Fruit fly (Drosophila melanogaster) whole organism, embryonic: ENCODE measurements around the gene UbcE2H.
A peak's percentile ranks its signal among the peaks of the same experiment; 100 is the strongest.

ENCODE experiments used
- Adf1 ChIP-seq: fragments of 200-800 bp; sonication (Bioruptor generic); IDR thresholded peaks from 2 replicates; pipeline ENCODE4 v1.3.6; 2022; ENCODE audit warnings: missing biosample characterization, missing genetic modification characterization
- Atf3 ChIP-seq: fragments of 200-800 bp; sonication (Bioruptor generic); optimal IDR thresholded peaks from 3 replicates; lab custom pipeline; 2016; ENCODE audit warnings: missing biosample characterization, missing genetic modification characterization
- B-H1 ChIP-seq: fragments of 200-800 bp; sonication (Bioruptor generic); IDR thresholded peaks from 3 replicates; pipeline ENCODE4 v1.3.6; 2022; ENCODE audit warnings: missing biosample characterization, missing genetic modification characterization
- Bgb ChIP-seq: fragments of 200-800 bp; sonication (Bioruptor generic); IDR thresholded peaks from 2 replicates; pipeline ENCODE4 v1.3.6; 2022; ENCODE audit warnings: missing biosample characterization, missing genetic modification characterization; ENCODE audit not compliant: partially characterized antibody
- BtbVII ChIP-seq: fragments of 200-800 bp; sonication (Bioruptor generic); optimal IDR thresholded peaks from 3 replicates; lab custom pipeline; 2017; ENCODE audit warnings: missing biosample characterization, mild to moderate bottlenecking, missing genetic modification characterization
- CG10209 ChIP-seq: fragments of 200-800 bp; sonication (Bioruptor generic); optimal IDR thresholded peaks from 3 replicates; lab custom pipeline; 2017; ENCODE audit warnings: missing biosample characterization, mild to moderate bottlenecking, missing genetic modification characterization, missing genetic modification reagents
- CG11456 ChIP-seq: fragments of 200-800 bp; sonication (Bioruptor generic); IDR thresholded peaks from 3 replicates; pipeline ENCODE4 v1.3.6; 2022; ENCODE audit warnings: missing biosample characterization, missing genetic modification characterization
- CG12104 ChIP-seq: fragments of 200-800 bp; sonication (Bioruptor generic); optimal IDR thresholded peaks from 3 replicates; lab custom pipeline; 2016; ENCODE audit warnings: missing biosample characterization, missing genetic modification characterization
- CG13894 ChIP-seq: fragments of 200-800 bp; sonication (Bioruptor generic); optimal IDR thresholded peaks from 3 replicates; lab custom pipeline; 2018; ENCODE audit warnings: missing biosample characterization, mild to moderate bottlenecking, missing genetic modification characterization, moderate library complexity
- CG15269 ChIP-seq: fragments of 200-800 bp; sonication (Bioruptor generic); optimal IDR thresholded peaks from 2 replicates; lab custom pipeline; 2018; ENCODE audit warnings: missing biosample characterization, mild to moderate bottlenecking, missing genetic modification characterization, moderate library complexity
- CG15479 ChIP-seq: fragments of 200-800 bp; sonication (Bioruptor generic); optimal IDR thresholded peaks from 3 replicates; lab custom pipeline; 2019; ENCODE audit warnings: missing biosample characterization, mild to moderate bottlenecking, missing genetic modification characterization, moderate library complexity
- CG15514 ChIP-seq: fragments of 200-800 bp; sonication (Bioruptor generic); optimal IDR thresholded peaks from 3 replicates; lab custom pipeline; 2017; ENCODE audit warnings: missing biosample characterization, missing genetic modification characterization, mild to moderate bottlenecking, moderate library complexity, missing genetic modification reagents
- CG18599 ChIP-seq: fragments of 200-800 bp; sonication (Bioruptor generic); optimal IDR thresholded peaks from 3 replicates; lab custom pipeline; 2017; ENCODE audit warnings: missing biosample characterization, missing genetic modification characterization, mild to moderate bottlenecking, moderate library complexity, missing genetic modification reagents
- CG2199 ChIP-seq: fragments of 200-800 bp; sonication (Bioruptor generic); IDR thresholded peaks from 3 replicates; pipeline ENCODE4 v1.3.6; 2022; ENCODE audit warnings: missing biosample characterization, missing genetic modification characterization
- CG2712 ChIP-seq: fragments of 200-800 bp; optimal IDR thresholded peaks from 3 replicates; lab custom pipeline; 2019; ENCODE audit warnings: missing biosample characterization, mild to moderate bottlenecking, missing genetic modification characterization, moderate library complexity
- CG30403 ChIP-seq: fragments of 200-800 bp; sonication (Bioruptor generic); optimal IDR thresholded peaks from 3 replicates; lab custom pipeline; 2016; ENCODE audit warnings: missing biosample characterization, missing genetic modification characterization
- CG3281 ChIP-seq: fragments of 200-800 bp; sonication (Bioruptor generic); optimal IDR thresholded peaks from 3 replicates; lab custom pipeline; 2017; ENCODE audit warnings: missing biosample characterization, mild to moderate bottlenecking, missing genetic modification characterization
- CG4282 ChIP-seq: fragments of 200-800 bp; sonication (Bioruptor generic); optimal IDR thresholded peaks from 2 replicates; lab custom pipeline; 2016; ENCODE audit warnings: missing biosample characterization, missing genetic modification characterization
- CG4404 ChIP-seq: fragments of 200-800 bp; sonication (Bioruptor generic); IDR thresholded peaks from 2 replicates; pipeline ENCODE4 v1.3.6; 2022; ENCODE audit warnings: missing biosample characterization, missing genetic modification characterization
- CG4617 ChIP-seq: fragments of 200-800 bp; sonication (Bioruptor generic); optimal IDR thresholded peaks from 3 replicates; lab custom pipeline; 2016; ENCODE audit warnings: missing biosample characterization, missing genetic modification characterization, borderline replicate concordance
- CG4707 ChIP-seq: fragments of 200-800 bp; sonication (Bioruptor generic); optimal IDR thresholded peaks from 2 replicates; lab custom pipeline; 2018; ENCODE audit warnings: missing biosample characterization, mild to moderate bottlenecking, missing genetic modification characterization, moderate library complexity
- CG5245 ChIP-seq: fragments of 200-800 bp; sonication (Bioruptor generic); optimal IDR thresholded peaks from 3 replicates; lab custom pipeline; 2016; ENCODE audit warnings: missing biosample characterization, missing genetic modification characterization
- CG6254 ChIP-seq: fragments of 200-800 bp; sonication (Bioruptor generic); optimal IDR thresholded peaks from 3 replicates; lab custom pipeline; 2017; ENCODE audit warnings: mild to moderate bottlenecking, missing biosample characterization, missing genetic modification reagents, missing genetic modification characterization
- CG7963 ChIP-seq: fragments of 200-800 bp; sonication (Bioruptor generic); IDR thresholded peaks from 3 replicates; pipeline ENCODE4 v1.3.6; 2022; ENCODE audit warnings: missing biosample characterization, missing genetic modification characterization; ENCODE audit not compliant: partially characterized antibody
- CG9797 ChIP-seq: fragments of 200-800 bp; sonication (Bioruptor generic); optimal IDR thresholded peaks from 3 replicates; lab custom pipeline; 2018; ENCODE audit warnings: missing biosample characterization, mild to moderate bottlenecking, missing genetic modification characterization
- D19A ChIP-seq: fragments of 200-800 bp; optimal IDR thresholded peaks from 3 replicates; lab custom pipeline; 2019; ENCODE audit warnings: missing biosample characterization, mild to moderate bottlenecking, missing genetic modification characterization, moderate library complexity
- HmgZ ChIP-seq: fragments of 200-800 bp; sonication (Bioruptor generic); optimal IDR thresholded peaks from 2 replicates; lab custom pipeline; 2018; ENCODE audit warnings: missing biosample characterization, mild to moderate bottlenecking, missing genetic modification characterization
- Hr39 ChIP-seq: fragments of >200 bp; optimal IDR thresholded peaks from 2 replicates; lab custom pipeline; 2017
- Med ChIP-seq: fragments of 200-800 bp; sonication (Bioruptor generic); peaks from one replicate; lab custom pipeline; 2016; ENCODE audit warnings: missing biosample characterization, missing genetic modification characterization, mild to moderate bottlenecking, inconsistent platforms, moderate library complexity
- NFAT ChIP-seq: fragments of 200-800 bp; sonication (Bioruptor generic); IDR thresholded peaks from 2 replicates; pipeline ENCODE4 v1.3.6; 2022; ENCODE audit warnings: missing biosample characterization, missing genetic modification characterization
- Oaz ChIP-seq: fragments of 200-800 bp; sonication (Bioruptor generic); IDR thresholded peaks from 2 replicates; pipeline ENCODE4 v1.3.6; 2022; ENCODE audit warnings: missing biosample characterization, missing genetic modification characterization
- Xbp1 ChIP-seq: fragments of 200-800 bp; sonication (Bioruptor generic); optimal IDR thresholded peaks from 3 replicates; lab custom pipeline; 2016; ENCODE audit warnings: missing biosample characterization, mild to moderate bottlenecking, missing genetic modification characterization
- ac ChIP-seq: fragments of 200-800 bp; sonication (Bioruptor generic); optimal IDR thresholded peaks from 3 replicates; lab custom pipeline; 2017; ENCODE audit warnings: missing biosample characterization, mild to moderate bottlenecking, missing genetic modification characterization
- amos ChIP-seq: fragments of 200-800 bp; sonication (Bioruptor generic); IDR thresholded peaks from 2 replicates; pipeline ENCODE4 v1.3.6; 2022; ENCODE audit warnings: missing biosample characterization, missing genetic modification characterization; ENCODE audit not compliant: partially characterized antibody
- ara ChIP-seq: fragments of 200-800 bp; sonication (Bioruptor generic); IDR thresholded peaks from 2 replicates; pipeline ENCODE4 v1.3.6; 2022; ENCODE audit warnings: missing biosample characterization, missing genetic modification characterization
- cato ChIP-seq: fragments of 200-800 bp; sonication (Bioruptor generic); optimal IDR thresholded peaks from 2 replicates; lab custom pipeline; 2016; ENCODE audit warnings: missing biosample characterization, missing genetic modification characterization, borderline replicate concordance
- chif ChIP-seq, 2 experiments: fragments of 200-800 bp; sonication (Bioruptor generic); optimal IDR thresholded peaks; 3 replicates each; lab custom pipeline; 2016; ENCODE audit warnings: missing biosample characterization in 2 of 2, missing genetic modification characterization in 2 of 2
- cwo ChIP-seq: fragments of 200-800 bp; sonication (Bioruptor generic); optimal IDR thresholded peaks from 3 replicates; lab custom pipeline; 2017; ENCODE audit warnings: missing biosample characterization, missing genetic modification characterization, mild to moderate bottlenecking, moderate library complexity, missing genetic modification reagents
- dmrt11E ChIP-seq: fragments of 200-800 bp; sonication (Bioruptor generic); optimal IDR thresholded peaks from 3 replicates; lab custom pipeline; 2018; ENCODE audit warnings: missing biosample characterization, mild to moderate bottlenecking, missing genetic modification characterization, moderate library complexity
- dysf ChIP-seq: fragments of 200-800 bp; sonication (Bioruptor generic); IDR thresholded peaks from 3 replicates; pipeline ENCODE4 v1.3.6; 2022; ENCODE audit warnings: missing biosample characterization, missing genetic modification characterization
- hth ChIP-seq: fragments of >200 bp; optimal IDR thresholded peaks from 2 replicates; lab custom pipeline; 2017; ENCODE audit warnings: inconsistent platforms
- lab ChIP-seq: fragments of 200-800 bp; sonication (Bioruptor generic); optimal IDR thresholded peaks from 3 replicates; lab custom pipeline; 2017; ENCODE audit warnings: missing biosample characterization, missing genetic modification characterization, mild to moderate bottlenecking, moderate library complexity, missing genetic modification reagents
- row ChIP-seq: fragments of 200-800 bp; sonication (Bioruptor generic); IDR thresholded peaks from 3 replicates; pipeline ENCODE4 v1.3.6; 2022; ENCODE audit warnings: missing biosample characterization, missing genetic modification characterization
- run ChIP-seq: fragments of 200-800 bp; sonication (Bioruptor generic); optimal IDR thresholded peaks from 3 replicates; lab custom pipeline; 2018; ENCODE audit warnings: missing biosample characterization, mild to moderate bottlenecking, missing genetic modification characterization
- toy ChIP-seq: fragments of 200-800 bp; sonication (Bioruptor generic); IDR thresholded peaks from 2 replicates; pipeline ENCODE4 v1.3.6; 2022; ENCODE audit warnings: missing biosample characterization, missing genetic modification characterization
- unc-4 ChIP-seq: fragments of 200-800 bp; sonication (Bioruptor generic); IDR thresholded peaks from 2 replicates; pipeline ENCODE4 v1.3.6; 2022; ENCODE audit warnings: missing biosample characterization, missing genetic modification characterization; ENCODE audit not compliant: partially characterized antibody
- vnd ChIP-seq: fragments of 200-800 bp; sonication (Bioruptor generic); IDR thresholded peaks from 3 replicates; pipeline ENCODE4 v1.3.6; 2022; ENCODE audit warnings: missing biosample characterization, missing genetic modification characterization; ENCODE audit not compliant: partially characterized antibody
- wdn ChIP-seq: fragments of 200-800 bp; sonication (Bioruptor generic); IDR thresholded peaks from 2 replicates; pipeline ENCODE4 v1.3.6; 2022; ENCODE audit warnings: missing biosample characterization, missing genetic modification characterization
- z ChIP-seq: fragments of 200-800 bp; sonication (Bioruptor generic); IDR thresholded peaks from 3 replicates; pipeline ENCODE4 v1.3.6; 2022; ENCODE audit warnings: missing biosample characterization, missing genetic modification characterization

Gene UbcE2H

DNA sequence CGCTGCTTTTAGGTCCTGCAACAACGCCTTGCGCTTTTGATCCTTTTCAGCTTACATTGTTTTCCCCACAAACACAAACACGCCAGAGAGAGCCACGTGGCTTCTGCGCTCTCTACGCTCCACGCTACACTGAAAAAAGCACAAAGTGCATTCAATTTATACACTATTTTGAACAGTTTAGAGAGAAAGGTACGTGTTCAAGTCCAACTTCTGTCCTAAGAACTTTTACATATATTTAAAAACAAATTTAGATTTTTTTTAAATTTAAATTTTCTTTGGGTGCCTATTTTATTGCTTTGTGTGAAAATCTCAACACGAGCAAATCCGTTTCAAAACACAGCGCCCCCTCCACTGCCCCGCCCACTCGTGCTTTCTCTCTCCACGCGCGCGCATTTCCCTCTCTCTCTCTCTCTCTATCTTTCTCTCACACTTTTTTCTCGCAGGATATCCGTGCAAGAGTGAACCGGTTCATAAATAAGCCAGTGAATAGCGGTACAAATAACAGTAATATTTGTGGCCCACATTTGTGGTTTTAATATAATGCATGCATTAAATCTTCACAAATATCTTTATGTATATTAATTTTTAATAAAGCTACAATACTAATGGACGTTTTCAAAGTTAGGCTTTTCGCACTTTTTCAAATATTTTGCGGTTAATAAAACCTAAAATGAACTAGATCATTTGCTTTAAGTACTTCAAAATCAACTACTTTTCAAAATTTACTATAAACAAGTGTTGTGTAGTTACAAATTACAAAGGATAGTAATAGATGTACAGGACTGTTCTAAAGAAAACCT is 6.4 kb upstream of the UbcE2H start (continued):
- peak; percentile 95 for TF ChIP-seq lab (GFP tag; lab: Kevin White, UChicago)
- TF ChIP-seq dmrt11E (tag; lab: Kevin White, UChicago): peak; percentile 47
- TF ChIP-seq cwo (GFP tag; lab: Kevin White, UChicago): peak; percentile 84
- peak; percentile 89 for TF ChIP-seq Med (GFP tag; lab: Kevin White, UChicago)
- TF ChIP-seq CG15514: peak; percentile 97
- TF ChIP-seq CG7963: no peak
- no peak for TF ChIP-seq unc-4 (GFP tag; lab: Robert Waterston, UW)
- no peak for TF ChIP-seq CG9797
- TF ChIP-seq CG15479 (GFP tag; lab: Kevin White, UChicago): no peak
- no peak for TF ChIP-seq CG4707 (GFP tag; lab: Kevin White, UChicago)
- TF ChIP-seq HmgZ (tag; lab: Kevin White, UChicago): peak; percentile 75
- peak in 1 of 2 experiments; percentile 54 for TF ChIP-seq chif (GFP tag; optimal IDR thresholded peaks at IDR 0.05; lab: Kevin White, UChicago)
- TF ChIP-seq dysf (GFP tag; lab: Robert Waterston, UW): peak; percentile 90
- peak; percentile 87 for TF ChIP-seq CG2712 (tag; lab: Kevin White, UChicago)
- peak; percentile 64 for TF ChIP-seq CG6254 (GFP tag; lab: Kevin White, UChicago)
- peak; percentile 92 for TF ChIP-seq row (GFP tag; lab: Robert Waterston, UW)
- peak; percentile 71 for TF ChIP-seq CG5245
- TF ChIP-seq Bgb (GFP tag; lab: Robert Waterston, UW): no peak
- peak; percentile 85 for TF ChIP-seq CG11456 (GFP tag; lab: Robert Waterston, UW)
- peak; percentile 90 for TF ChIP-seq CG2199 (GFP tag; lab: Robert Waterston, UW)
- peak; percentile 74 for TF ChIP-seq CG10209
- peak; percentile 81 for TF ChIP-seq BtbVII (GFP tag; lab: Kevin White, UChicago)
- no peak for TF ChIP-seq cato (GFP tag; lab: Kevin White, UChicago)
- TF ChIP-seq D19A (tag; lab: Kevin White, UChicago): peak; percentile 77
- TF ChIP-seq toy (GFP tag; lab: Robert Waterston, UW): peak; percentile 63; the same call in 1 of the 2 replicates
- no peak for TF ChIP-seq vnd
- TF ChIP-seq CG30403 (GFP tag; lab: Kevin White, UChicago): peak; percentile 81
- peak; percentile 76; the same call in 2 of the 3 replicates for TF ChIP-seq B-H1 (GFP tag; lab: Robert Waterston, UW)
- TF ChIP-seq CG4404: peak; percentile 43; the same call in 1 of the 2 replicates
- peak; percentile 68 for TF ChIP-seq CG12104 (GFP tag; lab: Kevin White, UChicago)
- no peak for TF ChIP-seq Hr39
- TF ChIP-seq CG18599 (GFP tag; lab: Kevin White, UChicago): peak; percentile 95
- peak; percentile 80 for TF ChIP-seq CG13894 (tag; lab: Kevin White, UChicago)
- TF ChIP-seq CG4617 (GFP tag; lab: Kevin White, UChicago): peak; percentile 26
- peak; percentile 63 for TF ChIP-seq Adf1
- peak; percentile 82 for TF ChIP-seq ara
- peak; percentile 87 for TF ChIP-seq Xbp1 (GFP tag; lab: Kevin White, UChicago)
- TF ChIP-seq Oaz (GFP tag; lab: Robert Waterston, UW): peak; percentile 65
- TF ChIP-seq ac (GFP tag; lab: Kevin White, UChicago): no peak
- peak; percentile 85 for TF ChIP-seq CG3281 (GFP tag; lab: Kevin White, UChicago)
- TF ChIP-seq wdn (GFP tag; lab: Robert Waterston, UW): peak; percentile 67
- peak; percentile 74 for TF ChIP-seq run (tag; lab: Kevin White, UChicago)
- TF ChIP-seq amos (GFP tag; lab: Robert Waterston, UW): no peak
- peak; percentile 64 for TF ChIP-seq NFAT (GFP tag; lab: Robert Waterston, UW)
- TF ChIP-seq CG4282 (GFP tag; lab: Kevin White, UChicago): no peak
- no peak for TF ChIP-seq Atf3 (GFP tag; lab: Kevin White, UChicago)
- no peak for TF ChIP-seq z (GFP tag; lab: Robert Waterston, UW)
- no peak for TF ChIP-seq hth (lab: Kevin White, UChicago)
- peak; percentile 87 for TF ChIP-seq CG15269 (tag; lab: Kevin White, UChicago)
